Worm (Caenorhabditis elegans) whole organism, L1 larva: Measurements from ENCODE around the gene hrpf-2.

ENCODE experiments used
- C16A3.4 ChIP-seq: fragments of 150-350 bp; optimal IDR thresholded peaks from 2 replicates; lab custom pipeline; 2014; ENCODE audit warnings: missing biosample characterization, missing genetic modification characterization
- F16B12.6 ChIP-seq: fragments of 150-350 bp; optimal IDR thresholded peaks from 2 replicates; lab custom pipeline; 2014; ENCODE audit warnings: missing biosample characterization, missing genetic modification characterization
- Y116A8C.19 ChIP-seq: sonication (generic microtip); optimal IDR thresholded peaks from 2 replicates; lab custom pipeline; 2016; ENCODE audit warnings: missing compliant biosample characterization, missing genetic modification characterization, borderline replicate concordance
- blmp-1 ChIP-seq: fragments of 150-350 bp; optimal IDR thresholded peaks from 2 replicates; lab custom pipeline; 2014; ENCODE audit warnings: missing biosample characterization, missing genetic modification characterization
- ceh-8 ChIP-seq: fragments of 200-800 bp; sonication (Bioruptor generic); optimal IDR thresholded peaks from 2 replicates; lab custom pipeline; 2018; ENCODE audit warnings: mild to moderate bottlenecking, missing genetic modification characterization, moderate library complexity, missing compliant biosample characterization
- ceh-82 ChIP-seq, 3 experiments: fragments of 150-350 bp in 1 of 3; sonication (generic microtip) in 2 of 3; optimal IDR thresholded peaks; 2 replicates each; lab custom pipeline; 2014 to 2017; ENCODE audit warnings: missing biosample characterization in 3 of 3, missing genetic modification characterization in 3 of 3
- ceh-88 ChIP-seq: fragments of 200-800 bp; sonication (Bioruptor generic); IDR thresholded peaks from 2 replicates; pipeline ENCODE4 v1.3.6; 2022; ENCODE audit warnings: missing genetic modification characterization, missing compliant biosample characterization
- ceh-90 ChIP-seq: sonication (generic microtip); optimal IDR thresholded peaks from 2 replicates; lab custom pipeline; 2016; ENCODE audit warnings: missing genetic modification characterization, missing compliant biosample characterization
- ces-1 ChIP-seq: fragments of 150-350 bp; optimal IDR thresholded peaks from 2 replicates; lab custom pipeline; 2014; ENCODE audit warnings: missing biosample characterization, missing genetic modification reagents, missing genetic modification characterization
- dsc-1 ChIP-seq: sonication (generic microtip); optimal IDR thresholded peaks from 2 replicates; lab custom pipeline; 2016; ENCODE audit warnings: mild to moderate bottlenecking, missing genetic modification characterization, missing compliant biosample characterization
- efl-3 ChIP-seq: fragments of 200-800 bp; sonication (Bioruptor generic); optimal IDR thresholded peaks from 2 replicates; lab custom pipeline; 2018; ENCODE audit warnings: mild to moderate bottlenecking, missing genetic modification characterization, missing compliant biosample characterization
- egl-27 ChIP-seq, 2 experiments: fragments of 150-350 bp in 1 of 2; sonication (generic microtip); optimal IDR thresholded peaks; 3 replicates each; lab custom pipeline; 2017 to 2018; ENCODE audit warnings: missing biosample characterization in 2 of 2, missing genetic modification characterization in 2 of 2, missing genetic modification reagents in 2 of 2
- elt-2 ChIP-seq: sonication (generic microtip); optimal IDR thresholded peaks from 2 replicates; lab custom pipeline; 2016; ENCODE audit warnings: missing genetic modification characterization, mild to moderate bottlenecking, inconsistent platforms, missing compliant biosample characterization, missing genetic modification reagents
- fkh-10 ChIP-seq: sonication (generic microtip); optimal IDR thresholded peaks from 2 replicates; lab custom pipeline; 2017; ENCODE audit warnings: missing biosample characterization, missing genetic modification reagents, missing genetic modification characterization
- fkh-4 ChIP-seq: sonication (generic microtip); optimal IDR thresholded peaks from 2 replicates; lab custom pipeline; 2016; ENCODE audit warnings: missing compliant biosample characterization, missing genetic modification characterization, borderline replicate concordance
- grh-1 ChIP-seq: fragments of 200-800 bp; sonication (Bioruptor generic); IDR thresholded peaks from 2 replicates; pipeline ENCODE4 v1.3.6; 2022; ENCODE audit warnings: missing genetic modification reagents, missing genetic modification characterization, missing compliant biosample characterization
- hlh-4 ChIP-seq: sonication (generic microtip); optimal IDR thresholded peaks from 2 replicates; lab custom pipeline; 2016; ENCODE audit warnings: mild to moderate bottlenecking, missing genetic modification characterization, missing compliant biosample characterization
- hpl-2 ChIP-seq: fragments of 150-350 bp; optimal IDR thresholded peaks from 2 replicates; lab custom pipeline; 2014; ENCODE audit warnings: missing biosample characterization, missing genetic modification reagents, missing genetic modification characterization
- irx-1 ChIP-seq: sonication (generic microtip); optimal IDR thresholded peaks from 2 replicates; lab custom pipeline; 2016; ENCODE audit warnings: missing genetic modification characterization, missing compliant biosample characterization
- jun-1 ChIP-seq: fragments of 150-350 bp; optimal IDR thresholded peaks from 2 replicates; lab custom pipeline; 2014; ENCODE audit warnings: missing biosample characterization, missing genetic modification reagents, missing genetic modification characterization
- lin-15B ChIP-seq: fragments of 150-350 bp; sonication (generic microtip); optimal IDR thresholded peaks from 3 replicates; lab custom pipeline; 2014; ENCODE audit warnings: missing biosample characterization, missing genetic modification characterization
- lin-39 ChIP-seq: fragments of 150-350 bp; optimal IDR thresholded peaks from 2 replicates; lab custom pipeline; 2014; ENCODE audit warnings: missing biosample characterization, missing genetic modification reagents, missing genetic modification characterization
- lsy-2 ChIP-seq, 2 experiments: fragments of 150-350 bp; optimal IDR thresholded peaks; 2 replicates each; lab custom pipeline; 2014; ENCODE audit warnings: missing biosample characterization in 2 of 2, missing genetic modification characterization in 2 of 2
- mep-1 ChIP-seq: fragments of 150-350 bp; optimal IDR thresholded peaks from 2 replicates; lab custom pipeline; 2014; ENCODE audit warnings: missing biosample characterization, missing genetic modification characterization
- nhr-12 ChIP-seq: sonication (generic microtip); optimal IDR thresholded peaks from 2 replicates; lab custom pipeline; 2017; ENCODE audit warnings: missing biosample characterization, missing genetic modification characterization
- nhr-19 ChIP-seq: fragments of 200-800 bp; sonication (Bioruptor generic); conservative IDR thresholded peaks from 2 replicates; pipeline ENCODE4 v1.3.6; 2022; ENCODE audit warnings: missing genetic modification characterization, missing compliant biosample characterization
- nhr-237 ChIP-seq: fragments of 150-350 bp; optimal IDR thresholded peaks from 2 replicates; lab custom pipeline; 2014; ENCODE audit warnings: missing biosample characterization, missing genetic modification characterization
- nhr-47 ChIP-seq: sonication (generic microtip); optimal IDR thresholded peaks from 2 replicates; lab custom pipeline; 2016; ENCODE audit warnings: mild to moderate bottlenecking, missing genetic modification characterization, moderate library complexity, missing compliant biosample characterization
- nhr-71 ChIP-seq: sonication (generic microtip); optimal IDR thresholded peaks from 2 replicates; lab custom pipeline; 2016; ENCODE audit warnings: mild to moderate bottlenecking, missing genetic modification characterization, moderate library complexity, missing compliant biosample characterization
- nhr-76 ChIP-seq: sonication (generic microtip); optimal IDR thresholded peaks from 2 replicates; lab custom pipeline; 2017; ENCODE audit warnings: missing biosample characterization, missing genetic modification characterization
- nhr-77 ChIP-seq: fragments of 150-350 bp; optimal IDR thresholded peaks from 2 replicates; lab custom pipeline; 2014; ENCODE audit warnings: missing biosample characterization, missing genetic modification characterization
- nhr-84 ChIP-seq: sonication (generic microtip); optimal IDR thresholded peaks from 2 replicates; lab custom pipeline; 2017; ENCODE audit warnings: missing biosample characterization, missing genetic modification characterization
- nhr-85 ChIP-seq: sonication (generic microtip); peaks from one replicate; lab custom pipeline; 2016; ENCODE audit warnings: missing genetic modification characterization, inconsistent platforms, missing compliant biosample characterization
- nhr-90 ChIP-seq: sonication (generic microtip); optimal IDR thresholded peaks from 2 replicates; lab custom pipeline; 2016; ENCODE audit warnings: mild to moderate bottlenecking, missing genetic modification characterization, missing compliant biosample characterization; ENCODE audit not compliant: poor library complexity
- pag-3 ChIP-seq: sonication (generic microtip); optimal IDR thresholded peaks from 2 replicates; lab custom pipeline; 2017; ENCODE audit warnings: missing genetic modification characterization, mild to moderate bottlenecking, missing compliant biosample characterization, antibody characterized with exemption, borderline replicate concordance; ENCODE audit not compliant: insufficient read depth
- skn-1 ChIP-seq: fragments of 150-350 bp; optimal IDR thresholded peaks from 2 replicates; lab custom pipeline; 2014; ENCODE audit warnings: missing biosample characterization, missing genetic modification characterization
- sox-4 ChIP-seq: sonication (generic microtip); optimal IDR thresholded peaks from 2 replicates; lab custom pipeline; 2016; ENCODE audit warnings: missing genetic modification characterization, missing compliant biosample characterization
- sup-37 ChIP-seq: fragments of 200-800 bp; sonication (Bioruptor generic); optimal IDR thresholded peaks from 2 replicates; lab custom pipeline; 2018; ENCODE audit warnings: mild to moderate bottlenecking, missing genetic modification characterization, missing compliant biosample characterization
- swsn-7 ChIP-seq: sonication (generic microtip); optimal IDR thresholded peaks from 2 replicates; lab custom pipeline; 2016; ENCODE audit warnings: missing genetic modification characterization, missing compliant biosample characterization
- tbx-2 ChIP-seq: sonication (generic microtip); optimal IDR thresholded peaks from 2 replicates; lab custom pipeline; 2016; ENCODE audit warnings: missing genetic modification characterization, missing compliant biosample characterization
- tlp-1 ChIP-seq: fragments of 150-350 bp; optimal IDR thresholded peaks from 2 replicates; lab custom pipeline; 2014; ENCODE audit warnings: missing biosample characterization, missing genetic modification characterization
- unc-130 ChIP-seq: fragments of 150-350 bp; optimal IDR thresholded peaks from 2 replicates; lab custom pipeline; 2017; ENCODE audit warnings: missing biosample characterization, missing genetic modification characterization, inconsistent platforms
- unc-30 ChIP-seq: sonication (generic microtip); optimal IDR thresholded peaks from 2 replicates; lab custom pipeline; 2017; ENCODE audit warnings: missing biosample characterization, missing genetic modification characterization
- unc-62 ChIP-seq: fragments of 150-350 bp; optimal IDR thresholded peaks from 2 replicates; lab custom pipeline; 2014; ENCODE audit warnings: missing biosample characterization, missing genetic modification reagents, missing genetic modification characterization
- unc-86 ChIP-seq: sonication (generic microtip); optimal IDR thresholded peaks from 2 replicates; lab custom pipeline; 2016; ENCODE audit warnings: missing genetic modification characterization, missing compliant biosample characterization
- unc-98 ChIP-seq: fragments of 200-800 bp; sonication (Bioruptor generic); IDR thresholded peaks from 2 replicates; pipeline ENCODE4 v1.3.6; 2022; ENCODE audit warnings: missing genetic modification characterization, missing compliant biosample characterization
- vab-15 ChIP-seq: sonication (generic microtip); optimal IDR thresholded peaks from 2 replicates; lab custom pipeline; 2017; ENCODE audit warnings: missing genotype, mild to moderate bottlenecking, missing genetic modification characterization, missing compliant biosample characterization
- xbp-1 ChIP-seq: sonication (generic microtip); optimal IDR thresholded peaks from 2 replicates; lab custom pipeline; 2016; ENCODE audit warnings: missing genetic modification characterization, missing compliant biosample characterization
- zip-4 ChIP-seq: fragments of 200-800 bp; sonication (Bioruptor generic); optimal IDR thresholded peaks from 2 replicates; lab custom pipeline; 2018; ENCODE audit warnings: mild to moderate bottlenecking, missing genetic modification characterization, moderate library complexity, missing compliant biosample characterization
- ztf-11 ChIP-seq, 2 experiments: sonication (generic microtip); optimal IDR thresholded peaks; 2 replicates each; lab custom pipeline; 2016 to 2017; ENCODE audit warnings: missing genetic modification characterization in 2 of 2, missing biosample characterization in 1 of 2, missing compliant biosample characterization in 1 of 2

The hrpf-2 gene

DNA sequence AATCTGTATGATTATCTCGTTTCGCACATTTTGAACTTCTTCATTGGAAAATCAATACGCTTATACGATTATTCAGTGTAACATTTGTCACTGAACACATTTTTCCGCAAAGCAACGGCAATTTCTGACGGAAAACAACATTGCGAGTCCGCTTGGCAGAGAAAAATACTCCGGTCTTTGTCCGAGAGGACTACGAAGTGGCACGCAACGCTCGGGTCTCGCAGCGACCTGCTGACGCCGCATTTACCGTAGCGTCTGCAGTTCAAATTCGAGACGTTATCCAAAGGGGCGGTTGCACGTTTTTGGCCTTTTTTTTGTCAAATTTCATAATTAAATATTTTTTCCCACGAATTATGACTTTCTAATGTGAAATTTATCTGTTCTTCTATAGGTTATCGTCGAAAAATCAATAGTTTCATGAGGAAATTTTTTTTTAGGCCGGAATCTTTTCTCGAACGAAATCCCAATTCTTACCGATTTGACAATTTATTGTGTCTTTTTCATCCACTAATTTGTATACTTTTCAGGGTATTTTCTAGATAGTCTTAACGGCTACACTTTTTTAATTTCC, 52.6 kb downstream of the hrpf-2 start, which contains the start of gene sqd-1 (continued):
- TF ChIP-seq efl-3 (GFP tag; lab: Kevin White, UChicago): peak; percentile 74
- TF ChIP-seq ceh-82 (tag; optimal IDR thresholded peaks at IDR 0.05; lab: Kevin White, UChicago): peak; percentile 97 to 98 (median 97)
- peak; percentile 89 for TF ChIP-seq nhr-77 (tag; lab: Kevin White, UChicago)
- peak; percentile 95 for TF ChIP-seq skn-1 (tag; lab: Kevin White, UChicago)
- peak; percentile 77 for TF ChIP-seq blmp-1 (tag; lab: Kevin White, UChicago)
- peak; percentile 88 for TF ChIP-seq elt-2 (tag; lab: Kevin White, UChicago)
- no peak for TF ChIP-seq hlh-4
- no peak for TF ChIP-seq nhr-84 (tag; lab: Kevin White, UChicago)
- peak in 1 of 2 experiments; percentile 52 for TF ChIP-seq egl-27 (tag; optimal IDR thresholded peaks at IDR 0.05; lab: Kevin White, UChicago)
- peak; percentile 46 for TF ChIP-seq nhr-12 (tag; lab: Kevin White, UChicago)
- TF ChIP-seq mep-1: peak; percentile 95
- TF ChIP-seq sup-37 (GFP tag; lab: Kevin White, UChicago): peak; percentile 95
- TF ChIP-seq grh-1 (GFP tag; lab: Robert Waterston, UW): peak; percentile 97
- TF ChIP-seq lsy-2 (tag; optimal IDR thresholded peaks at IDR 0.05; lab: Kevin White, UChicago): peak; percentile 98 to 99
- TF ChIP-seq irx-1 (tag; lab: Kevin White, UChicago): peak; percentile 95
- peak; percentile 91 for TF ChIP-seq nhr-76 (tag; lab: Kevin White, UChicago)
- TF ChIP-seq dsc-1 (tag; lab: Kevin White, UChicago): peak; percentile 97
- TF ChIP-seq unc-30 (tag; lab: Kevin White, UChicago): no peak
- peak; percentile 98 for TF ChIP-seq nhr-19 (GFP tag; lab: Robert Waterston, UW)
- TF ChIP-seq ceh-88 (GFP tag; lab: Robert Waterston, UW): peak; percentile 93
- TF ChIP-seq tlp-1 (tag; lab: Kevin White, UChicago): no peak
- TF ChIP-seq C16A3.4 (tag; lab: Kevin White, UChicago): peak; percentile 96
- TF ChIP-seq unc-62 (GFP tag; lab: Kevin White, UChicago): no peak
- TF ChIP-seq nhr-47: peak; percentile 98
- peak; percentile 60 for TF ChIP-seq hpl-2 (GFP tag; lab: Kevin White, UChicago)
- TF ChIP-seq sox-4 (tag; lab: Kevin White, UChicago): peak; percentile 92
- peak; percentile 98 for TF ChIP-seq nhr-85 (tag; lab: Kevin White, UChicago)
- peak; percentile 93 for TF ChIP-seq vab-15 (tag; lab: Kevin White, UChicago)
- peak; percentile 97 for TF ChIP-seq xbp-1 (tag; lab: Kevin White, UChicago)
- TF ChIP-seq Y116A8C.19: peak; percentile 8
- peak; percentile 61 for TF ChIP-seq fkh-4
- peak; percentile 71 for TF ChIP-seq F16B12.6 (tag; lab: Kevin White, UChicago)
- TF ChIP-seq fkh-10 (GFP tag; lab: Kevin White, UChicago): peak; percentile 80
- peak; percentile 98 for TF ChIP-seq unc-130 (tag; lab: Kevin White, UChicago)
- peak; percentile 92 for TF ChIP-seq lin-39 (tag; lab: Kevin White, UChicago)
- peak in 1 of 2 experiments; percentile 97 for TF ChIP-seq ztf-11 (tag; optimal IDR thresholded peaks at IDR 0.05; lab: Kevin White, UChicago)
- TF ChIP-seq swsn-7 (tag; lab: Kevin White, UChicago): peak; percentile 98
- TF ChIP-seq zip-4: peak; percentile 94
- peak; percentile 99 for TF ChIP-seq nhr-71 (tag; lab: Kevin White, UChicago)
- TF ChIP-seq unc-86 (tag; lab: Kevin White, UChicago): peak; percentile 97
- peak; percentile 81 for TF ChIP-seq nhr-237 (tag; lab: Kevin White, UChicago)
- peak; percentile 98 for TF ChIP-seq tbx-2 (tag; lab: Kevin White, UChicago)
- TF ChIP-seq nhr-90 (tag; lab: Kevin White, UChicago): peak; percentile 98
- peak; percentile 70 for TF ChIP-seq ceh-90 (tag; lab: Kevin White, UChicago)
- peak; percentile 67; the same call in 1 of the 2 replicates for TF ChIP-seq unc-98
- TF ChIP-seq pag-3 (tag; lab: Kevin White, UChicago): no peak
- peak; percentile 95 for TF ChIP-seq lin-15B (tag; lab: Kevin White, UChicago)
- peak; percentile 96 for TF ChIP-seq jun-1 (tag; lab: Kevin White, UChicago)
- no peak for TF ChIP-seq ces-1
- peak; percentile 98 for TF ChIP-seq ceh-8 (GFP tag; lab: Kevin White, UChicago)
- TF ChIP-seq, all 84 proteins: peak for 72
